Fruit fly (Drosophila melanogaster) Kc167 (cell line): ENCODE data around the gene jumu.

Experiments
- Myc ChIP-seq: fragments of >200 bp; optimal IDR thresholded peaks from 2 replicates; lab custom pipeline; 2017; ENCODE audit warnings: missing external identifiers
- Sin3A ChIP-seq: fragments of >200 bp; optimal IDR thresholded peaks from 2 replicates; lab custom pipeline; 2018; ENCODE audit warnings: missing external identifiers
- h ChIP-seq: fragments of >200 bp; optimal IDR thresholded peaks from 3 replicates; lab custom pipeline; 2018; ENCODE audit warnings: missing external identifiers
- insv ChIP-seq: fragments of >200 bp; optimal IDR thresholded peaks from 3 replicates; lab custom pipeline; 2018; ENCODE audit warnings: missing external identifiers
- psq ChIP-seq: fragments of >200 bp; optimal IDR thresholded peaks from 2 replicates; lab custom pipeline; 2017; ENCODE audit warnings: missing external identifiers
- ttk ChIP-seq: sonication (Bioruptor generic); optimal IDR thresholded peaks from 2 replicates; lab custom pipeline; 2017; ENCODE audit warnings: missing external identifiers

The jumu gene

dm6 chr3R:10379409-10379808, 29.4 kb downstream of the jumu start:
- no peak for TF ChIP-seq psq
- TF ChIP-seq Myc (lab: Kevin White, UChicago), result no peak
- TF ChIP-seq insv (lab: Kevin White, UChicago), result no peak
- no peak for TF ChIP-seq Sin3A (lab: Kevin White, UChicago)
- no peak for TF ChIP-seq ttk (lab: Kevin White, UChicago)

DNA sequence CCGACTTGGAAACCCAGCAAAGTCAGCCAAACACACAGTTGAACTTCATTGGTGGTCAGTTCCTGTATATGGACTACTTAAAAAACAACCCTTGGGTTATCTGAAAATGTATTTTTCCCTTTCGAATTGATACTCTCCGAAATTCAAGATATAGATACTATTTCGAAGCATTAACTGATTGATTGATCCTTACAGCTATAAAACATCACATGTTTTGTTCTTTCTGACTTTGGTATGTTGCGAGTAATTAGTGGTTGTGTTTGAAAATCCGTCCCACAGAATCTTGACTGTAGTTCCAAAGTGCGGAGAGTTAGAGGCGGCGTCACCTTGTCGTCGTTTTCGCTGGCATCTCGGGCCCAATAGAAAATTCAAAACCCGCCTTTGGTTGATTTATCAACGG, 30.0 kb downstream of the jumu start:
- TF ChIP-seq Sin3A (lab: Kevin White, UChicago) (no peak), insv (lab: Kevin White, UChicago) (no peak), psq (no peak), ttk (lab: Kevin White, UChicago) (no peak), h (lab: Kevin White, UChicago) (no peak), Myc (lab: Kevin White, UChicago) (no peak)

- TF ChIP-seq insv (lab: Kevin White, UChicago) (no peak), h (lab: Kevin White, UChicago) (no peak), Myc (lab: Kevin White, UChicago) (no peak)
These were observed 38.4 kb downstream of the jumu start, which contains the start of gene cwo for dm6 chr3R:10388128-10389026. cwo (plus strand) TSS chr3R:10388258.

DNA sequence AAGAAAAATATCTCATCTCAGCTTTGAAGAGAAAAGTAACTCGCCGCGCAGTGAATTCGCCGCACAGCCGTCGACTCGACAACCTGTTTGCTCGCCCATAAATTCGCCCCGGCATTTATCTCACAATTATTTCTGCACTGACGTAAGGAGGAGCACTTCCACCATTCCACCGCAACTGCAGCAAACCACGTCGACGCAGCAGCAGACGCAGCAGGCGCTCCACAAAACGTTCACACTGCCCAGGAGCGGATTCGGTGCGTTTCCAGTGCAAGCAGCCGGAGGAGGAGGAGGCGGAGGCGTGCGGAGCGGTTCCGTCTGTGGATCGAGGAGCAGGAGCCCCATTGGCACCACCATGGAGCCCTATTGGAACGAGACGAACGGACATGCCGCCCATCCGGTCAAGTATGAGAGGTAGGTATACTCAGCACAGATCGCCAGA, 39.1 kb downstream of the jumu start:
- TF ChIP-seq h (lab: Kevin White, UChicago), result no peak
- no peak for TF ChIP-seq Sin3A (lab: Kevin White, UChicago)
- no peak for TF ChIP-seq ttk (lab: Kevin White, UChicago)
- TF ChIP-seq insv (lab: Kevin White, UChicago), result no peak
- TF ChIP-seq psq, result no peak
- TF ChIP-seq Myc (lab: Kevin White, UChicago), result no peak

DNA sequence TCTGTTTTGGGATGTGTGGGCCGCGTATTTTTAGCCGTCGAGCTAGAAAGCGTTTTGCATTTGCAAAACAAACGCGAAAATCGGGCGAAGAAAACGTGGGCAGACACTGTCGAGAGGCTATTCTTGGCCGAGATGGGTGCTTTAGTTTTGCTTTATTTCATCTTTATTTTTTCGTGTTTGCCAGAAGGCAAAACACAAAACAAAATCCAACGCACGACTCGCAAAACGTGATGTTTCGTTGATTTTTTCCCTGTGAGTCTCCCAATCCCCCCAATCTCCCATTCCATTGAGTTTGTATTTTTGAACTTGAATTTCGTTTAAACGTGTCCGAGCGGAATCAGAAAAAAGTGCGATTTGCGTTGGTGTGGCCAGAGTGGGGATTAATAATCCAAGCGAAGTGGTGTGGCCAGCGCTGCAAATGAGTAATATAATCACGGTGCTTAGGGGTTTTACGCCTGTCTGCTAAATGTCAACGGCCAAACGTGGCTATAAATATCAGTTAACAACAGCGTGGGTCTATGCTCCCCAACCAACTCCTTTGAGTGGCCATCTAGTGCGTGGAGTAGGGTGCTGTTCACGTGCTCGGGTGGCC, 40.0 kb downstream of the jumu start:
- no peak for TF ChIP-seq Sin3A (lab: Kevin White, UChicago)
- TF ChIP-seq insv (lab: Kevin White, UChicago), result no peak
- TF ChIP-seq psq, result no peak
- TF ChIP-seq h (lab: Kevin White, UChicago), result no peak
- no peak for TF ChIP-seq Myc (lab: Kevin White, UChicago)
- no peak for TF ChIP-seq ttk (lab: Kevin White, UChicago)

- TF ChIP-seq insv (lab: Kevin White, UChicago) (no peak), psq (no peak), h (lab: Kevin White, UChicago) (no peak), ttk (lab: Kevin White, UChicago) (no peak), Sin3A (lab: Kevin White, UChicago) (no peak), Myc (lab: Kevin White, UChicago) (no peak)
These were observed 41.0 kb downstream of the jumu start for dm6 chr3R:10390914-10391377.

DNA sequence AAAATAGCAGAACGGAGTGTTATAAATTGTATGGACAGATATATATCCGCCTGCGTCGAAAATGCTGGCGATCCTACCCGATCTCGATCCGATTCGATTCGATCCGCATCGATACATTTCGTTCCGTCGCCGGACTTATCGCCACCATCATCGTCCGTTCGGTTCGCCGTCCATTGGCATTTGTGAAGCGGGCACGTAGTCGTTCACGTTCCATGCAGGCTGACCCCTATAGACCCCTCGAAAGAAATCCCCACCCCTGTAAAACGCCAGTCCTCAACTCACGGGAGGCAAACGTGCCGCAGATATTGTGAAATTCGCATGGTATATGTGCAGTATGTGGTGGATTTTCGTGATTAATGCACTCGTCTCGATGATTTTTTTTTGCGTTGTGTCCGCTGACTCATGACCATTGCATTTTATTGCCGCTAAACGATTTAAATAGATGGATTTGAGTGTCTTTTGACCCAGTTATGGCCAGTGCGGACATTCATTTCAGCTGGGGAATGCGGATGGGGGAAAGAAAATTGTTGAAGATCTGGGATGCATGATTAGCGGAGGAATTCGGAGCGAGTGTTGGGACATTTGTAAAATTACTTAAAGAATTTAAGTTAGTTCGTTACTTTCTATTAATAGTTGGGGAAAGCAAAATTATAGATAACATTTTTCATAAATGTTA, 42.0 kb downstream of the jumu start:
- TF ChIP-seq Sin3A (lab: Kevin White, UChicago) (no peak), ttk (lab: Kevin White, UChicago) (no peak), insv (lab: Kevin White, UChicago) (no peak)

dm6 chr3R:10392539-10392919, 42.5 kb downstream of the jumu start:
- no peak for TF ChIP-seq insv (lab: Kevin White, UChicago)
- no peak for TF ChIP-seq Myc (lab: Kevin White, UChicago)
- TF ChIP-seq psq, result no peak
- no peak for TF ChIP-seq h (lab: Kevin White, UChicago)
- no peak for TF ChIP-seq ttk (lab: Kevin White, UChicago)
- TF ChIP-seq Sin3A (lab: Kevin White, UChicago), result no peak

dm6 chr3R:10393020-10393653, 43.2 kb downstream of the jumu start:
- TF ChIP-seq Sin3A (lab: Kevin White, UChicago), result no peak
- TF ChIP-seq psq, result no peak
- TF ChIP-seq Myc (lab: Kevin White, UChicago), result no peak
- TF ChIP-seq insv (lab: Kevin White, UChicago), result no peak
- TF ChIP-seq ttk (lab: Kevin White, UChicago), result no peak
- TF ChIP-seq h (lab: Kevin White, UChicago), result no peak

- TF ChIP-seq Myc (lab: Kevin White, UChicago) (no peak), ttk (lab: Kevin White, UChicago) (no peak), insv (lab: Kevin White, UChicago) (no peak), psq (no peak), Sin3A (lab: Kevin White, UChicago) (no peak), h (lab: Kevin White, UChicago) (no peak)
These were observed 43.8 kb downstream of the jumu start for dm6 chr3R:10393654-10394367.
